Worm (Caenorhabditis elegans): ENCODE measurements around the gene F13A7.14.

ce11 chrV:16367575-16367974 is 34.1 kb upstream of the F13A7.14 start, which contains the start of gene W08G11.3:
- TF ChIP-seq nhr-11 (tag; optimal IDR thresholded peaks at IDR 0.05): no peak
- TF ChIP-seq npax-4 (tag; optimal IDR thresholded peaks at IDR 0.05): no peak
- TF ChIP-seq dmd-4 (tag; optimal IDR thresholded peaks at IDR 0.05; ENCODE audit: borderline replicate concordance): no peak
- TF ChIP-seq hlh-30 (tag; optimal IDR thresholded peaks at IDR 0.05; ENCODE audit: insufficient read depth): no peak
- TF ChIP-seq pqm-1 (tag; optimal IDR thresholded peaks at IDR 0.05): no peak
- TF ChIP-seq ama-1 (optimal IDR thresholded peaks at IDR 0.05): peak; percentile 53
- no peak for TF ChIP-seq fkh-10 (GFP tag; optimal IDR thresholded peaks at IDR 0.05)
- TF ChIP-seq ceh-6 (GFP tag; optimal IDR thresholded peaks at IDR 0.05): no peak
- TF ChIP-seq pha-4 (tag; optimal IDR thresholded peaks at IDR 0.05): no peak
